Fruit fly (Drosophila melanogaster): Measurements from ENCODE around the gene CG31869.

Gene CG31869

DNA sequence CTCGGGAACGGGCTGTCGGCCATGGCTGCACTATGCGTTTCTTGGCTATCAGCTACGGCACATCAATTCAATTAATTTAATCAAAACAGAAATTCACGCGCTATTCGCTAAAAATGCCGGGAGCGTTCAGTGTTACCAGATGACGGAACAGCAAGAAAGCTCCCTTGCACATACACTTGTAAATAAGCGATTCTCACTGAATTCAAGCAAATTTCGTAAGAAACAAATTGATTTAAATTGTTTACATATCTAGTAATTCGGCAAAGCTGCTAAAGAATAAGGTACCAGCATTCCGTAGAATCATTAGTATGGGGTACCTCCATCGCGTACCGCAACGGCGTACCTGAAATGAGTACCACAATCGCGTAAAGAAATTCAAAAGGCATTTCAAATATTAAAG is 65.0 kb downstream of the CG31869 start, which contains the start of gene Nup107 (continued):
- peak; percentile 44 for TF ChIP-seq CG2712 (tag; optimal IDR thresholded peaks at IDR 0.05)
- TF ChIP-seq cwo (GFP tag; optimal IDR thresholded peaks at IDR 0.05): no peak
- TF ChIP-seq H15 (GFP tag; IDR thresholded peaks at IDR 0.05): no peak
- 0 out of 2 replicates have a peak, but pooled peaks have one; percentile 32 for TF ChIP-seq E2f1 (GFP tag; IDR thresholded peaks at IDR 0.05)
- no peak for TF ChIP-seq stc (GFP tag; IDR thresholded peaks at IDR 0.05)
- peak; percentile 25; the same call in 1 of the 2 replicates for TF ChIP-seq CG6272 (GFP tag; IDR thresholded peaks at IDR 0.05)
- no peak for TF ChIP-seq inv (GFP tag; IDR thresholded peaks at IDR 0.05; ENCODE audit: partially characterized antibody)
- no peak for TF ChIP-seq p53 (GFP tag; optimal IDR thresholded peaks at IDR 0.05)
- peak; percentile 54 for TF ChIP-seq gem (tag; optimal IDR thresholded peaks at IDR 0.05)
- peak; percentile 32 for TF ChIP-seq CG12391 (tag; optimal IDR thresholded peaks at IDR 0.05)
- peak; percentile 21 for TF ChIP-seq lilli (GFP tag; optimal IDR thresholded peaks at IDR 0.05)
- TF ChIP-seq CG17612 (GFP tag; IDR thresholded peaks at IDR 0.05): no peak
- peak; percentile 30 for TF ChIP-seq shn (GFP tag; optimal IDR thresholded peaks at IDR 0.05)
- TF ChIP-seq CG18262 (tag; optimal IDR thresholded peaks at IDR 0.05): no peak
- no peak for TF ChIP-seq GATAe (GFP tag; conservative IDR thresholded peaks at IDR 0.05)
- TF ChIP-seq cato (GFP tag; optimal IDR thresholded peaks at IDR 0.05; ENCODE audit: borderline replicate concordance): no peak
- peak; percentile 77 for TF ChIP-seq row (GFP tag; IDR thresholded peaks at IDR 0.05)
- TF ChIP-seq gro (GFP tag; optimal IDR thresholded peaks at IDR 0.05): peak; percentile 41
- no peak for TF ChIP-seq gsb-n (tag; optimal IDR thresholded peaks at IDR 0.05)
- peak; percentile 40 for TF ChIP-seq BEAF-32 (GFP tag; optimal IDR thresholded peaks at IDR 0.05)
- TF ChIP-seq tap (tag; optimal IDR thresholded peaks at IDR 0.05): no peak
- TF ChIP-seq NC2β (GFP tag; optimal IDR thresholded peaks at IDR 0.05): no peak
- no peak for TF ChIP-seq fd3F (GFP tag; optimal IDR thresholded peaks at IDR 0.05)

DNA sequence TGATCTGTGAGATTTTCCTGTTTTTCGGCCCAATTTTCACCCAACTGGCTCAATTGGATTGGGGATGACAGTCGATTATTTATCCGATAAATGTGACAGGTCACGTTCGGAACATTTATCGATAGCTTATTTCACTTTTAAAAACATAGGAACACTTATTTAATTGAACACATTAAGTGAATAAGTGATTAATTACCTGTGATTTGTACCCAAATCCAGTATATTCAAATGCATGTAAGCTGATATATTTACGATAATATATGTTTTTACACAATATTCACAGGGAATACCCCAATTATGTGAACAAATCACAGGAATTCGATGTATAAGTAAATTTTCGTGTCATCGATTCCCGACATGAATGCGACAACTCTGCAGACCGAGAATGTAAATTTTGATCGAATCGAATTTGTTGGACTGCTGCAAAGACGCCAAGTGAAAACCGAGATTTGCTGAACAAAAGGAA is 68.5 kb downstream of the CG31869 start, which contains the start of the genes EMC3 and Dpy-30L1:
Gene EMC3, minus strand, starts transcription at position 81 of the 466 bp plus-strand sequence.
Gene Dpy-30L1, plus strand, starts transcription at position 311 of the 466 bp plus-strand sequence.
- no peak for TF ChIP-seq CG15073 (GFP tag; optimal IDR thresholded peaks at IDR 0.05)
- TF ChIP-seq CG9797 (GFP tag; optimal IDR thresholded peaks at IDR 0.05): no peak
- TF ChIP-seq Ets65A (GFP tag): peak; percentile 92
- TF ChIP-seq dmrt99B (tag; optimal IDR thresholded peaks at IDR 0.05): no peak
- no peak for TF ChIP-seq CG16815 (GFP tag; optimal IDR thresholded peaks at IDR 0.05)
- peak; percentile 28 for TF ChIP-seq Oli (tag; optimal IDR thresholded peaks at IDR 0.05)
- TF ChIP-seq slbo (GFP tag; IDR thresholded peaks at IDR 0.05): peak; percentile 60
- no peak for TF ChIP-seq CTCF (GFP tag; optimal IDR thresholded peaks at IDR 0.05)
- TF ChIP-seq Bteb2 (GFP tag; optimal IDR thresholded peaks at IDR 0.05): peak; percentile 39
- TF ChIP-seq CG12219 (GFP tag; optimal IDR thresholded peaks at IDR 0.05): no peak
- TF ChIP-seq Nf-YC (tag; optimal IDR thresholded peaks at IDR 0.05): no peak
- TF ChIP-seq stc (GFP tag; IDR thresholded peaks at IDR 0.05): no peak
- peak; percentile 48 for TF ChIP-seq pho (GFP tag; optimal IDR thresholded peaks at IDR 0.05)
- TF ChIP-seq CG13123 (GFP tag; optimal IDR thresholded peaks at IDR 0.05): no peak
- TF ChIP-seq CG17568 (GFP tag; optimal IDR thresholded peaks at IDR 0.05): no peak
- TF ChIP-seq otp (GFP tag; IDR thresholded peaks at IDR 0.05): no peak
- TF ChIP-seq CG10462 (GFP tag; optimal IDR thresholded peaks at IDR 0.05): no peak
- no peak for TF ChIP-seq CG13296 (GFP tag; optimal IDR thresholded peaks at IDR 0.05)
- no peak for TF ChIP-seq lov (optimal IDR thresholded peaks at IDR 0.05)
- no peak for TF ChIP-seq lov (GFP tag; IDR thresholded peaks at IDR 0.05)
- no peak for TF ChIP-seq CG3065 (GFP tag; optimal IDR thresholded peaks at IDR 0.05)
- TF ChIP-seq cwo (GFP tag; optimal IDR thresholded peaks at IDR 0.05): no peak
- peak; percentile 21 for TF ChIP-seq chn (GFP tag; optimal IDR thresholded peaks at IDR 0.05)
- TF ChIP-seq CG14710 (tag; optimal IDR thresholded peaks at IDR 0.05): peak; percentile 85
- TF ChIP-seq gro (GFP tag; optimal IDR thresholded peaks at IDR 0.05): peak; percentile 66
- TF ChIP-seq ro (GFP tag; IDR thresholded peaks at IDR 0.05): no peak
- TF ChIP-seq al (GFP tag; IDR thresholded peaks at IDR 0.05): peak; percentile 54; the same call in 1 of the 2 replicates
- no peak for TF ChIP-seq B-H1 (GFP tag; IDR thresholded peaks at IDR 0.05)
- TF ChIP-seq bsh (GFP tag; optimal IDR thresholded peaks at IDR 0.05): peak in 1 of 2 experiments; percentile 53
- peak; percentile 21 for TF ChIP-seq tin (GFP tag; optimal IDR thresholded peaks at IDR 0.05)
- no peak for TF ChIP-seq ap (GFP tag; IDR thresholded peaks at IDR 0.05)
- peak; percentile 10 for TF ChIP-seq caup (GFP tag; optimal IDR thresholded peaks at IDR 0.05; ENCODE audit: severe bottlenecking)
